Fruit fly (Drosophila melanogaster): ENCODE measurements around the gene CG14323.
A peak's percentile ranks its signal among the peaks of the same experiment; 100 is the strongest.

Gene CG14323

DNA sequence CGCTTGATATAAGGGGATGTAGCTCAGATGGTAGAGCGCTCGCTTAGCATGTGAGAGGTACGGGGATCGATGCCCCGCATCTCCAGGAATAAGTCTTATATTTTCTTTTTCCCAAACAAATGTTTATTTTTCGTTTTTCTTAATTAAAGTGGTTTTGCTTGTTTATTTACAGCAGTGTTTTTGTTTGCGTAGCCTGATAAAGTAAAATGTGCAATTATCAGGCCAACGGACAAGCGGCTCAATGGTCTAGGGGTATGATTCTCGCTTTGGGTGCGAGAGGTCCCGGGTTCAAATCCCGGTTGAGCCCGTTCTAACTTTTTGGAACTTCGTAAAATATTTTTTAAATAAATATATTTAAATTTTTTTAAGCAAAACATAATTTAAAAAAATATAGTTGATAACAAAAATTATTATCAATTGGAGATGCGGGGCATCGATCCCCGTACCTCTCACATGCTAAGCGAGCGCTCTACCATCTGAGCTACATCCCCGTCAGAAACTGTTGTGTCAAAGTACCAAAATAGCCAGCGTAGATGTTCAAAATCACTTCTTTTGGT, 2.1 kb downstream of the CG14323 start:
- no peak for TF ChIP-seq Gug (GFP tag; IDR thresholded peaks at IDR 0.05)
- TF ChIP-seq Met (GFP tag; optimal IDR thresholded peaks at IDR 0.05) = no peak
- TF ChIP-seq fd59A (GFP tag; optimal IDR thresholded peaks at IDR 0.05) = no peak
- peak; percentile 85 for TF ChIP-seq Eip78C (GFP tag)
- peak; percentile 77 for TF ChIP-seq CG6808 (GFP tag; optimal IDR thresholded peaks at IDR 0.05)
- peak; percentile 32 for TF ChIP-seq CG11762 (GFP tag; optimal IDR thresholded peaks at IDR 0.05; ENCODE audit: insufficient read depth)
- TF ChIP-seq eg (GFP tag; IDR thresholded peaks at IDR 0.05) = peak; percentile 92
- TF ChIP-seq Eip75B (GFP tag; optimal IDR thresholded peaks at IDR 0.05) = peak; percentile 10
- TF ChIP-seq CG16779 (tag; optimal IDR thresholded peaks at IDR 0.05) = peak; percentile 80
- TF ChIP-seq Hr4 (GFP tag; optimal IDR thresholded peaks at IDR 0.05) = no peak
- TF ChIP-seq Ets21C (GFP tag; optimal IDR thresholded peaks at IDR 0.05) = no peak
- TF ChIP-seq CG9139 (GFP tag; optimal IDR thresholded peaks at IDR 0.05) = peak; percentile 88
- TF ChIP-seq dac (GFP tag; optimal IDR thresholded peaks at IDR 0.05) = no peak
- no peak for TF ChIP-seq salr (GFP tag; optimal IDR thresholded peaks at IDR 0.05)
- peak; percentile 76 for TF ChIP-seq CG6163 (GFP tag; IDR thresholded peaks at IDR 0.05)
- TF ChIP-seq CG3919 (GFP tag; optimal IDR thresholded peaks at IDR 0.05) = peak; percentile 38
- peak; percentile 42 for TF ChIP-seq vri (GFP tag; optimal IDR thresholded peaks at IDR 0.05)
- peak; percentile 36 for TF ChIP-seq net (GFP tag; optimal IDR thresholded peaks at IDR 0.05)
- no peak for TF ChIP-seq CG4318 (GFP tag; optimal IDR thresholded peaks at IDR 0.05)
- no peak for TF ChIP-seq Blimp-1 (GFP tag; optimal IDR thresholded peaks at IDR 0.05)
- TF ChIP-seq CG8319 (GFP tag; optimal IDR thresholded peaks at IDR 0.05) = no peak
- peak; percentile 57 for TF ChIP-seq CG3032 (tag; optimal IDR thresholded peaks at IDR 0.05)
- peak; percentile 33 for TF ChIP-seq CG32006 (GFP tag; optimal IDR thresholded peaks at IDR 0.05)
- peak; percentile 0 for TF ChIP-seq topi (GFP tag; optimal IDR thresholded peaks at IDR 0.05)
- peak; percentile 3 for TF ChIP-seq pdm3 (GFP tag; optimal IDR thresholded peaks at IDR 0.05)
- no peak for TF ChIP-seq CG8632 (GFP tag; optimal IDR thresholded peaks at IDR 0.05)
- peak; percentile 78 for TF ChIP-seq fkh (GFP tag; optimal IDR thresholded peaks at IDR 0.05)
- no peak for TF ChIP-seq OdsH (GFP tag; optimal IDR thresholded peaks at IDR 0.05)
- no peak for TF ChIP-seq Sox102F (GFP tag; optimal IDR thresholded peaks at IDR 0.05)
- peak; percentile 73 for TF ChIP-seq CG6854 (GFP tag; optimal IDR thresholded peaks at IDR 0.05)
- TF ChIP-seq Ets96B (tag; optimal IDR thresholded peaks at IDR 0.05) = peak; percentile 50
- no peak for TF ChIP-seq lz (GFP tag; optimal IDR thresholded peaks at IDR 0.05)
- peak; percentile 88 for TF ChIP-seq svp (GFP tag)
- TF ChIP-seq CG1621 (tag; optimal IDR thresholded peaks at IDR 0.05) = peak; percentile 53
- TF ChIP-seq CG6276 (GFP tag; optimal IDR thresholded peaks at IDR 0.05) = peak; percentile 84
- TF ChIP-seq achi (GFP tag; optimal IDR thresholded peaks at IDR 0.05) = no peak
- peak; percentile 82 for TF ChIP-seq CG8119 (GFP tag; IDR thresholded peaks at IDR 0.05)
- TF ChIP-seq CG31627 (GFP tag; optimal IDR thresholded peaks at IDR 0.05) = no peak
- no peak for TF ChIP-seq Sox15 (GFP tag; optimal IDR thresholded peaks at IDR 0.05)
- peak; percentile 79 for TF ChIP-seq dsx (GFP tag; optimal IDR thresholded peaks at IDR 0.05; ENCODE audit: poor library complexity, severe bottlenecking)
- TF ChIP-seq ss (GFP tag; optimal IDR thresholded peaks at IDR 0.05) = peak; percentile 86 to 88
- TF ChIP-seq CG15336 (GFP tag; IDR thresholded peaks at IDR 0.05) = peak; percentile 51
- no peak for TF ChIP-seq acj6 (GFP tag; optimal IDR thresholded peaks at IDR 0.05)
- TF ChIP-seq spab (GFP tag; optimal IDR thresholded peaks at IDR 0.05) = peak; percentile 60
- TF ChIP-seq Eip93F (GFP tag; optimal IDR thresholded peaks at IDR 0.05) = no peak
- TF ChIP-seq esn (GFP tag; optimal IDR thresholded peaks at IDR 0.05) = peak; percentile 6
- peak; percentile 16 for TF ChIP-seq Lpt (GFP tag; optimal IDR thresholded peaks at IDR 0.05)
- TF ChIP-seq CG10669 (GFP tag; optimal IDR thresholded peaks at IDR 0.05) = peak; percentile 48

Data from whole organism, prepupa.